Fruit fly (Drosophila melanogaster) whole organism, pupa: Measurements from ENCODE around the gene CG31371.

Experiments
- CG10348 ChIP-seq: fragments of 200-800 bp; sonication (Bioruptor generic); IDR thresholded peaks from 2 replicates; pipeline ENCODE4 v1.3.6; 2022; ENCODE audit warnings: missing biosample characterization, missing genetic modification characterization
- CG12605 ChIP-seq: fragments of 200-800 bp; sonication (Bioruptor generic); IDR thresholded peaks from 2 replicates; pipeline ENCODE4 v1.3.6; 2022; ENCODE audit warnings: missing biosample characterization, missing genetic modification characterization
- CG13204 ChIP-seq: fragments of 200-800 bp; sonication (Bioruptor generic); optimal IDR thresholded peaks from 2 replicates; lab custom pipeline; 2018; ENCODE audit warnings: missing biosample characterization, mild to moderate bottlenecking, missing genetic modification characterization, moderate library complexity
- CG14655 ChIP-seq: fragments of 200-800 bp; sonication (Bioruptor generic); optimal IDR thresholded peaks from 3 replicates; lab custom pipeline; 2017; ENCODE audit warnings: mild to moderate bottlenecking, missing biosample characterization, missing genetic modification reagents, missing genetic modification characterization
- CG15710 ChIP-seq: fragments of 200-800 bp; sonication (Bioruptor generic); optimal IDR thresholded peaks from 2 replicates; lab custom pipeline; 2018; ENCODE audit warnings: missing biosample characterization, mild to moderate bottlenecking, missing genetic modification characterization, moderate library complexity
- CG17806 ChIP-seq: fragments of 200-800 bp; sonication (Bioruptor generic); optimal IDR thresholded peaks from 2 replicates; lab custom pipeline; 2018; ENCODE audit warnings: missing biosample characterization, mild to moderate bottlenecking, missing genetic modification characterization, moderate library complexity
- CG32121 ChIP-seq: fragments of 200-800 bp; sonication (Bioruptor generic); IDR thresholded peaks from 2 replicates; pipeline ENCODE4 v1.3.6; 2022; ENCODE audit warnings: missing biosample characterization, missing genetic modification characterization
- CG34367 ChIP-seq: fragments of 200-800 bp; sonication (Bioruptor generic); optimal IDR thresholded peaks from 2 replicates; lab custom pipeline; 2018; ENCODE audit warnings: missing biosample characterization, mild to moderate bottlenecking, missing genetic modification characterization
- CG4496 ChIP-seq: fragments of 200-800 bp; sonication (Bioruptor generic); IDR thresholded peaks from 3 replicates; pipeline ENCODE4 v1.3.6; 2022; ENCODE audit warnings: missing biosample characterization, missing genetic modification characterization
- CG8159 ChIP-seq: fragments of 200-800 bp; sonication (Bioruptor generic); optimal IDR thresholded peaks from 3 replicates; lab custom pipeline; 2018; ENCODE audit warnings: missing biosample characterization, mild to moderate bottlenecking, missing genetic modification characterization, moderate library complexity
- CG8301 ChIP-seq: fragments of 200-800 bp; sonication (Bioruptor generic); optimal IDR thresholded peaks from 2 replicates; lab custom pipeline; 2018; ENCODE audit warnings: missing biosample characterization, mild to moderate bottlenecking, missing genetic modification characterization
- CG9948 ChIP-seq: fragments of 200-800 bp; sonication (Bioruptor generic); optimal IDR thresholded peaks from 2 replicates; lab custom pipeline; 2018; ENCODE audit warnings: missing biosample characterization, mild to moderate bottlenecking, missing genetic modification characterization, moderate library complexity
- D1 ChIP-seq: fragments of 200-800 bp; sonication (Bioruptor generic); optimal IDR thresholded peaks from 2 replicates; lab custom pipeline; 2018; ENCODE audit warnings: missing biosample characterization, mild to moderate bottlenecking, missing genetic modification characterization, moderate library complexity
- EcR ChIP-seq: fragments of 200-800 bp; sonication (Bioruptor generic); optimal IDR thresholded peaks from 3 replicates; lab custom pipeline; 2019; ENCODE audit warnings: missing biosample characterization, missing genetic modification characterization, mild to moderate bottlenecking, moderate library complexity, missing genetic modification reagents
- Ets98B ChIP-seq: fragments of 200-800 bp; sonication (Bioruptor generic); IDR thresholded peaks from 2 replicates; pipeline ENCODE4 v1.3.6; 2022; ENCODE audit warnings: missing biosample characterization, missing genetic modification characterization
- Pif1A ChIP-seq: fragments of 200-800 bp; sonication (Bioruptor generic); optimal IDR thresholded peaks from 3 replicates; lab custom pipeline; 2016; ENCODE audit warnings: missing biosample characterization, missing genetic modification characterization
- Pif1B ChIP-seq: fragments of 200-800 bp; sonication (Bioruptor generic); optimal IDR thresholded peaks from 3 replicates; lab custom pipeline; 2016; ENCODE audit warnings: missing biosample characterization, missing genetic modification characterization
- Snoo ChIP-seq: fragments of 200-800 bp; sonication (Bioruptor generic); optimal IDR thresholded peaks from 3 replicates; lab custom pipeline; 2017; ENCODE audit warnings: missing biosample characterization, mild to moderate bottlenecking, missing genetic modification characterization, inconsistent platforms
- fd96Ca ChIP-seq: fragments of 200-800 bp; sonication (Bioruptor generic); IDR thresholded peaks from 3 replicates; pipeline ENCODE4 v1.3.6; 2022; ENCODE audit warnings: missing biosample characterization, missing genetic modification characterization
- gl ChIP-seq: fragments of 200-800 bp; sonication (Bioruptor generic); optimal IDR thresholded peaks from 2 replicates; lab custom pipeline; 2018; ENCODE audit warnings: missing biosample characterization, mild to moderate bottlenecking, missing genetic modification characterization
- rn ChIP-seq: fragments of 200-800 bp; sonication (Bioruptor generic); IDR thresholded peaks from 2 replicates; pipeline ENCODE4 v1.3.6; 2022; ENCODE audit warnings: missing biosample characterization, missing genetic modification characterization

Gene CG31371

dm6 chr3R:30503406-30503805 lies at the start of gene CG31371:
TSS of gene CG31371 (minus strand) at chr3R:30503506.
- TF ChIP-seq CG12605 (GFP tag; lab: Robert Waterston, UW) (no peak), CG8159 (tag; lab: Kevin White, UChicago) (no peak), Pif1A (GFP tag; lab: Kevin White, UChicago) (no peak), CG9948 (no peak), CG34367 (tag; lab: Kevin White, UChicago) (no peak), Ets98B (no peak), D1 (tag; lab: Kevin White, UChicago) (no peak), gl (no peak), EcR (GFP tag; lab: Kevin White, UChicago) (no peak)

- no peak for TF ChIP-seq gl
- TF ChIP-seq Snoo (tag; lab: Kevin White, UChicago), result no peak
- no peak for TF ChIP-seq CG8301
- no peak for TF ChIP-seq CG17806 (tag; lab: Kevin White, UChicago)
- peak; percentile 3 for TF ChIP-seq CG14655 (GFP tag; lab: Kevin White, UChicago)
- TF ChIP-seq CG32121 (GFP tag; lab: Robert Waterston, UW), result peak; percentile 27; the same call in 1 of the 2 replicates
- TF ChIP-seq Pif1A (GFP tag; lab: Kevin White, UChicago), result no peak
Measured at dm6 chr3R:30552548-30552947, 49.2 kb upstream of the CG31371 start.

- TF ChIP-seq CG14655 (GFP tag; lab: Kevin White, UChicago) (peak; percentile 25), CG8301 (peak; percentile 11), gl (no peak), fd96Ca (GFP tag; lab: Robert Waterston, UW) (no peak), CG8159 (tag; lab: Kevin White, UChicago) (peak; percentile 5), CG17806 (tag; lab: Kevin White, UChicago) (no peak), CG34367 (tag; lab: Kevin White, UChicago) (no peak), Ets98B (0 out of 2 replicates have a peak, but pooled peaks have one; percentile 16)
Measured at dm6 chr3R:30550044-30550443, 46.7 kb upstream of the CG31371 start.

dm6 chr3R:30544974-30545373 lies 41.7 kb upstream of the CG31371 start:
- TF ChIP-seq D1 (tag; lab: Kevin White, UChicago) (no peak), CG8159 (tag; lab: Kevin White, UChicago) (no peak), Pif1A (GFP tag; lab: Kevin White, UChicago) (no peak), EcR (GFP tag; lab: Kevin White, UChicago) (no peak), gl (no peak), CG9948 (no peak), CG4496 (GFP tag; lab: Robert Waterston, UW) (no peak), fd96Ca (GFP tag; lab: Robert Waterston, UW) (no peak), CG14655 (GFP tag; lab: Kevin White, UChicago) (no peak), CG12605 (GFP tag; lab: Robert Waterston, UW) (no peak), Pif1B (no peak)

- no peak for TF ChIP-seq CG14655 (GFP tag; lab: Kevin White, UChicago)
- TF ChIP-seq D1 (tag; lab: Kevin White, UChicago), result no peak
- TF ChIP-seq CG15710, result no peak
- TF ChIP-seq Ets98B, result no peak
- TF ChIP-seq EcR (GFP tag; lab: Kevin White, UChicago), result no peak
- no peak for TF ChIP-seq CG10348 (GFP tag; lab: Robert Waterston, UW)
- no peak for TF ChIP-seq gl
- no peak for TF ChIP-seq CG9948
- TF ChIP-seq CG8159 (tag; lab: Kevin White, UChicago), result no peak
- TF ChIP-seq Snoo (tag; lab: Kevin White, UChicago), result no peak
- TF ChIP-seq CG8301, result no peak
- TF ChIP-seq CG4496 (GFP tag; lab: Robert Waterston, UW), result no peak
- TF ChIP-seq CG12605 (GFP tag; lab: Robert Waterston, UW), result no peak
- no peak for TF ChIP-seq CG34367 (tag; lab: Kevin White, UChicago)
- no peak for TF ChIP-seq CG13204 (GFP tag; lab: Kevin White, UChicago)
Measured at dm6 chr3R:30541469-30541868, 38.2 kb upstream of the CG31371 start.

dm6 chr3R:30540196-30540595 lies 36.9 kb upstream of the CG31371 start:
- TF ChIP-seq CG8301 (peak; percentile 62), rn (GFP tag; lab: Robert Waterston, UW) (peak; percentile 61), D1 (tag; lab: Kevin White, UChicago) (no peak), gl (no peak), CG32121 (GFP tag; lab: Robert Waterston, UW) (peak; percentile 81), CG15710 (peak; percentile 50), fd96Ca (GFP tag; lab: Robert Waterston, UW) (peak; percentile 84), CG4496 (GFP tag; lab: Robert Waterston, UW) (peak; percentile 89), Ets98B (peak; percentile 83), EcR (GFP tag; lab: Kevin White, UChicago) (no peak), Pif1A (GFP tag; lab: Kevin White, UChicago) (peak; percentile 49), CG34367 (tag; lab: Kevin White, UChicago) (peak; percentile 49), CG8159 (tag; lab: Kevin White, UChicago) (peak; percentile 59), CG12605 (GFP tag; lab: Robert Waterston, UW) (peak; percentile 54), CG9948 (peak; percentile 40), CG13204 (GFP tag; lab: Kevin White, UChicago) (no peak), CG17806 (tag; lab: Kevin White, UChicago) (peak; percentile 55), Pif1B (peak; percentile 25), CG14655 (GFP tag; lab: Kevin White, UChicago) (peak; percentile 67), CG10348 (GFP tag; lab: Robert Waterston, UW) (peak; percentile 69; the same call in 1 of the 2 replicates), Snoo (tag; lab: Kevin White, UChicago) (peak; percentile 15)
